Worm (Caenorhabditis elegans) whole organism, early embryonic: ENCODE results near the gene vrk-1.
A peak's percentile ranks its signal among the peaks of the same experiment; 100 is the strongest.

ENCODE experiments used
- B0310.2 ChIP-seq: sonication (generic microtip); optimal IDR thresholded peaks from 2 replicates; lab custom pipeline; 2016; ENCODE audit warnings: mild to moderate bottlenecking, missing genetic modification characterization, missing compliant biosample characterization
- F13C5.2 ChIP-seq: sonication (generic microtip); optimal IDR thresholded peaks from 2 replicates; lab custom pipeline; 2017; ENCODE audit warnings: mild to moderate bottlenecking, missing genetic modification characterization, inconsistent platforms, missing compliant biosample characterization
- aly-1 ChIP-seq: sonication (generic microtip); optimal IDR thresholded peaks from 2 replicates; lab custom pipeline; 2016; ENCODE audit warnings: missing genetic modification characterization, missing compliant biosample characterization
- ama-1 ChIP-seq: fragments of 150-350 bp; optimal IDR thresholded peaks from 2 replicates; lab custom pipeline; 2014
- ceh-13 ChIP-seq: fragments of 200-800 bp; sonication (Bioruptor generic); optimal IDR thresholded peaks from 2 replicates; lab custom pipeline; 2018; ENCODE audit warnings: mild to moderate bottlenecking, missing genetic modification characterization, missing compliant biosample characterization
- ceh-36 ChIP-seq: sonication (generic microtip); optimal IDR thresholded peaks from 2 replicates; lab custom pipeline; 2016; ENCODE audit warnings: missing genetic modification characterization, inconsistent platforms, missing compliant biosample characterization
- ets-7 ChIP-seq: sonication (generic microtip); optimal IDR thresholded peaks from 2 replicates; lab custom pipeline; 2016; ENCODE audit warnings: missing genotype, missing genetic modification characterization, missing compliant biosample characterization
- flt-1 ChIP-seq: fragments of 200-800 bp; sonication (Bioruptor generic); IDR thresholded peaks from 2 replicates; pipeline ENCODE4 v1.3.6; 2022; ENCODE audit warnings: missing genetic modification characterization, missing compliant biosample characterization
- hmbx-1 ChIP-seq: sonication (generic microtip); optimal IDR thresholded peaks from 2 replicates; lab custom pipeline; 2016; ENCODE audit warnings: mild to moderate bottlenecking, missing genetic modification characterization, missing compliant biosample characterization
- hmg-4 ChIP-seq: fragments of 200-800 bp; sonication (Bioruptor generic); optimal IDR thresholded peaks from 2 replicates; lab custom pipeline; 2018; ENCODE audit warnings: mild to moderate bottlenecking, missing genetic modification characterization, missing compliant biosample characterization
- hnd-1 ChIP-seq: sonication (generic microtip); optimal IDR thresholded peaks from 2 replicates; lab custom pipeline; 2016; ENCODE audit warnings: missing genetic modification characterization, missing compliant biosample characterization
- pes-1 ChIP-seq: fragments of 200-800 bp; sonication (Bioruptor generic); IDR thresholded peaks from 2 replicates; pipeline ENCODE4 v1.3.6; 2022; ENCODE audit warnings: missing genetic modification reagents, missing genetic modification characterization, missing compliant biosample characterization
- scrt-1 ChIP-seq: fragments of 200-800 bp; sonication (Bioruptor generic); IDR thresholded peaks from 2 replicates; pipeline ENCODE4 v1.3.6; 2022; ENCODE audit warnings: missing genetic modification characterization, missing compliant biosample characterization
- sea-1 ChIP-seq: fragments of 200-800 bp; sonication (Bioruptor generic); conservative IDR thresholded peaks from 2 replicates; pipeline ENCODE4 v1.3.6; 2022; ENCODE audit warnings: missing genetic modification characterization, missing compliant biosample characterization
- tbx-11 ChIP-seq: fragments of 200-800 bp; sonication (Bioruptor generic); IDR thresholded peaks from 2 replicates; pipeline ENCODE4 v1.3.6; 2022; ENCODE audit warnings: missing genetic modification characterization, missing compliant biosample characterization
- tbx-37 ChIP-seq: fragments of 200-800 bp; sonication (Bioruptor generic); conservative IDR thresholded peaks from 2 replicates; pipeline ENCODE4 v1.3.6; 2022; ENCODE audit warnings: missing genetic modification reagents, missing genetic modification characterization, missing compliant biosample characterization
- tra-4 ChIP-seq: sonication (generic microtip); optimal IDR thresholded peaks from 2 replicates; lab custom pipeline; 2017; ENCODE audit warnings: missing genetic modification characterization, missing compliant biosample characterization

Gene vrk-1

ce11 chrII:5933962-5934422 is 12.2 kb downstream of the vrk-1 start:
- no peak for TF ChIP-seq aly-1 (tag; lab: Kevin White, UChicago)

- TF ChIP-seq ceh-13 (GFP tag; lab: Kevin White, UChicago) (no peak), pes-1 (GFP tag; lab: Robert Waterston, UW) (no peak), sea-1 (no peak), ama-1 (lab: Kevin White, UChicago) (no peak), flt-1 (GFP tag; lab: Robert Waterston, UW) (no peak)
Measured at ce11 chrII:5936009-5936408, 14.2 kb downstream of the vrk-1 start.

- TF ChIP-seq tra-4 (tag; lab: Kevin White, UChicago) (no peak), flt-1 (GFP tag; lab: Robert Waterston, UW) (no peak), scrt-1 (GFP tag; lab: Robert Waterston, UW) (no peak), ama-1 (lab: Kevin White, UChicago) (peak; percentile 24), sea-1 (no peak), ceh-13 (GFP tag; lab: Kevin White, UChicago) (no peak)
Measured at ce11 chrII:5940815-5941214, 19.0 kb downstream of the vrk-1 start, which contains the start of gene F28B12.6. Gene F28B12.6, plus strand, starts transcription at chrII:5940863.

- TF ChIP-seq ceh-13 (GFP tag; lab: Kevin White, UChicago): no peak
- TF ChIP-seq hnd-1 (tag; lab: Kevin White, UChicago): no peak
- no peak for TF ChIP-seq ets-7
- no peak for TF ChIP-seq flt-1 (GFP tag; lab: Robert Waterston, UW)
- TF ChIP-seq ceh-36 (tag; lab: Kevin White, UChicago): no peak
- TF ChIP-seq scrt-1 (GFP tag; lab: Robert Waterston, UW): no peak
- TF ChIP-seq sea-1: no peak
- TF ChIP-seq tbx-37 (GFP tag; lab: Robert Waterston, UW): no peak
- TF ChIP-seq B0310.2 (tag; lab: Kevin White, UChicago): no peak
- TF ChIP-seq aly-1 (tag; lab: Kevin White, UChicago): no peak
- no peak for TF ChIP-seq hmg-4 (GFP tag; lab: Kevin White, UChicago)
- no peak for TF ChIP-seq pes-1 (GFP tag; lab: Robert Waterston, UW)
- no peak for TF ChIP-seq F13C5.2 (tag; lab: Kevin White, UChicago)
- TF ChIP-seq ama-1 (lab: Kevin White, UChicago): no peak
- TF ChIP-seq tra-4 (tag; lab: Kevin White, UChicago): no peak
- no peak for TF ChIP-seq hmbx-1
- no peak for TF ChIP-seq tbx-11
Measured at ce11 chrII:5942593-5942992, 20.8 kb downstream of the vrk-1 start, which contains the start of gene F28B12.1. Gene F28B12.1, plus strand, starts transcription at chrII:5942927.

ce11 chrII:5944268-5944667 is 22.5 kb downstream of the vrk-1 start, which contains the start of gene B0034.2:
Gene B0034.2, minus strand, starts transcription at chrII:5944368.
- TF ChIP-seq pes-1 (GFP tag; lab: Robert Waterston, UW) (no peak), F13C5.2 (tag; lab: Kevin White, UChicago) (no peak), scrt-1 (GFP tag; lab: Robert Waterston, UW) (no peak)

- TF ChIP-seq B0310.2 (tag; lab: Kevin White, UChicago) (no peak), ceh-13 (GFP tag; lab: Kevin White, UChicago) (no peak), hnd-1 (tag; lab: Kevin White, UChicago) (no peak), pes-1 (GFP tag; lab: Robert Waterston, UW) (no peak), ama-1 (lab: Kevin White, UChicago) (no peak), scrt-1 (GFP tag; lab: Robert Waterston, UW) (no peak), ceh-36 (tag; lab: Kevin White, UChicago) (no peak), flt-1 (GFP tag; lab: Robert Waterston, UW) (no peak), hmbx-1 (no peak), sea-1 (no peak), hmg-4 (GFP tag; lab: Kevin White, UChicago) (no peak), tbx-37 (GFP tag; lab: Robert Waterston, UW) (no peak), ets-7 (no peak), F13C5.2 (tag; lab: Kevin White, UChicago) (no peak)
Measured at ce11 chrII:5945818-5946217, 24.1 kb downstream of the vrk-1 start.

ce11 chrII:5946438-5946837 is 24.7 kb downstream of the vrk-1 start:
- TF ChIP-seq tbx-11 (no peak), ets-7 (no peak), F13C5.2 (tag; lab: Kevin White, UChicago) (no peak), ceh-13 (GFP tag; lab: Kevin White, UChicago) (no peak), sea-1 (no peak), hnd-1 (tag; lab: Kevin White, UChicago) (no peak), ceh-36 (tag; lab: Kevin White, UChicago) (no peak), B0310.2 (tag; lab: Kevin White, UChicago) (no peak), hmg-4 (GFP tag; lab: Kevin White, UChicago) (no peak)

- no peak for TF ChIP-seq sea-1
- no peak for TF ChIP-seq ama-1 (lab: Kevin White, UChicago)
- TF ChIP-seq ceh-36 (tag; lab: Kevin White, UChicago): no peak
- no peak for TF ChIP-seq ets-7
- no peak for TF ChIP-seq pes-1 (GFP tag; lab: Robert Waterston, UW)
- TF ChIP-seq hmbx-1: no peak
Measured at ce11 chrII:5948681-5949080, 26.9 kb downstream of the vrk-1 start.

- TF ChIP-seq hmg-4 (GFP tag; lab: Kevin White, UChicago) (no peak), tra-4 (tag; lab: Kevin White, UChicago) (no peak), ceh-36 (tag; lab: Kevin White, UChicago) (no peak), ceh-13 (GFP tag; lab: Kevin White, UChicago) (no peak)
Measured at ce11 chrII:5950657-5951056, 28.9 kb downstream of the vrk-1 start.
